Worm (Caenorhabditis elegans) whole organism, mixed stage, embryonic: ENCODE results near the gene srh-211.

Experiments
- elt-1 ChIP-seq: sonication (generic microtip); optimal IDR thresholded peaks from 2 replicates; lab custom pipeline; 2017; ENCODE audit warnings: missing genetic modification characterization, mild to moderate bottlenecking, missing compliant biosample characterization, antibody characterized with exemption, moderate library complexity, borderline replicate concordance; ENCODE audit not compliant: insufficient read depth
- mep-1 ChIP-seq: fragments of 150-350 bp; optimal IDR thresholded peaks from 2 replicates; lab custom pipeline; 2017; ENCODE audit warnings: missing biosample characterization, missing genetic modification reagents, missing genetic modification characterization, inconsistent platforms
- nhr-28 ChIP-seq: fragments of 150-350 bp; optimal IDR thresholded peaks from 2 replicates; lab custom pipeline; 2014; ENCODE audit warnings: missing biosample characterization, missing genetic modification characterization
- pha-4 ChIP-seq: fragments of 150-350 bp; optimal IDR thresholded peaks from 2 replicates; lab custom pipeline; 2018; ENCODE audit warnings: missing biosample characterization, missing genetic modification reagents, missing genetic modification characterization
- sptf-1 ChIP-seq: sonication (generic microtip); optimal IDR thresholded peaks from 2 replicates; lab custom pipeline; 2017; ENCODE audit warnings: mild to moderate bottlenecking, missing genetic modification characterization, moderate library complexity, missing compliant biosample characterization

ce11 chrV:4081283-4081682 is at the start of gene srh-211:
- TF ChIP-seq nhr-28 (tag; lab: Kevin White, UChicago) (no peak), sptf-1 (tag; lab: Kevin White, UChicago) (no peak), mep-1 (tag; lab: Kevin White, UChicago) (no peak), pha-4 (tag; lab: Kevin White, UChicago) (no peak), elt-1 (tag; lab: Kevin White, UChicago) (no peak)
